Worm (Caenorhabditis elegans): ENCODE measurements around the gene H04D03.7.
A peak's percentile ranks its signal among the peaks of the same experiment; 100 is the strongest.

Gene H04D03.7

DNA sequence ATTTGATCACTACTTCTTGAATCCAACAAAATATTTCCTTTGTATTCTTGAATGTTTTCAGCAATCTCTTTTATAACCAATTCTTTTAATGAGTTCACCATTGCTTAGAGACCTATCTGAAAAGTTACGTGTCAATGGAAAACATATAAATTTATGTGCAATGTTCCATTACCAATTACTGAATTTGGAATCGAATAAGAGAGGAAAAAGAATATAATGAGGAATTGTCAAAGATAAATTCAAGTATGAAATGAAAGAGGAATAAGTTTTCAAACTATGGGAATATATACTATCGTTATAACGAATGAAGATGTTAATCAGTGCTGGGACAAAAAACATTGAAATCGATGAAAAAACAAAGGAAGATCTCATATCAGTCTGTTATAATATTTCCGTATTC is 4.4 kb upstream of the H04D03.7 start, which contains the start of gene H04D03.4:
Gene H04D03.4 (minus strand): TSS at position 101 of the 400 bp plus-strand sequence.
- no peak for TF ChIP-seq mcd-1 (GFP tag; IDR thresholded peaks at IDR 0.05)
- no peak for TF ChIP-seq B0019.2 (GFP tag; conservative IDR thresholded peaks at IDR 0.05)
- no peak for TF ChIP-seq nhr-120 (GFP tag; IDR thresholded peaks at IDR 0.05)
- TF ChIP-seq lir-1 (GFP tag; conservative IDR thresholded peaks at IDR 0.05), result no peak
- no peak for TF ChIP-seq tbp1 (GFP tag; optimal IDR thresholded peaks at IDR 0.05)
- no peak for TF ChIP-seq ceh-91 (GFP tag; IDR thresholded peaks at IDR 0.05)
- TF ChIP-seq madf-8 (GFP tag; conservative IDR thresholded peaks at IDR 0.05), result no peak
- no peak for TF ChIP-seq bed-2 (GFP tag; IDR thresholded peaks at IDR 0.05)
- TF ChIP-seq B0261.1 (tag; optimal IDR thresholded peaks at IDR 0.05), result no peak
- no peak for TF ChIP-seq attf-5 (GFP tag; optimal IDR thresholded peaks at IDR 0.05)
- TF ChIP-seq D2030.7 (GFP tag; IDR thresholded peaks at IDR 0.05), result no peak
- no peak for TF ChIP-seq zim-3 (tag; optimal IDR thresholded peaks at IDR 0.05)
- no peak for TF ChIP-seq sptf-2 (GFP tag; optimal IDR thresholded peaks at IDR 0.05)
- no peak for TF ChIP-seq gei-17 (GFP tag; optimal IDR thresholded peaks at IDR 0.05)

DNA sequence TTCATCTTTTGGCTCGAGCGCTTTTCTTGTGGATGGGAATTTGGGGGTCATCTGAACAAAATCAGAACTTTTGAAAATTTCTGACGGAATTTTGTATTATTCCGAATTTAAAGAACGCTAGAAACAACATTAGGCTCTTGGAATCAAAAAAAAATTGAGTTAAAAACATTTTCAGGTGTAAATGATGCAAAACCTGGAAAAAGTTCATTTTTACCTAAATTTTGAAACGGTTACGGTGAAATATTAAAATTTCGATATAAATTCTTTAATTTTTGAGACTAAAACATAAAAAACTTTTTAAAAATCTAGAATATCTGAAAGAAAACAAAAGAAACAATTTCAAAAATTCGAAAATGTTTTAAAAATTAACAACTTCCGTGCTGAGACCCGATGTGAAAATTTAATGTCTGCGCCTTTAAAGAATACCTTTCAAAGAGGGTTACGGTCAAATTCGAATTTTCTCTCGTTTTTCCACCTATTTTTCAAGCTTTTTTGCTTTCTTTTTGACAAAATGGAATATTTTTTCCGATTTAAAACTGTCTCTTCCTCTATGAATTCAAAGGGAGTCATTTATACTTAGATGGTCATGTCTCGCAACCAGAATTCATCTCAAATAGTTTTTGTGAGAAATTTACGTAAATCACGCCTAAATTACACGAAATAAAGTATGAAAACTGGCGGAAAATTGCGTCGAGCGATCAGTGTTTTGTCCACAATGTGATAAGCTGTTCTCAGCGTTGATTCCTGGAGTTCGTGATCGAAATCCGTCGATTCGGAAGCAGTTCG is 4.1 kb downstream of the H04D03.7 start, which contains the start of the genes H04D03.2 and ecps-2:
Gene H04D03.2 (minus strand): TSS at position 51 of the 786 bp plus-strand sequence.
Gene ecps-2 (plus strand): TSS at position 736 of the 786 bp plus-strand sequence.
- TF ChIP-seq gei-17 (GFP tag; optimal IDR thresholded peaks at IDR 0.05), result no peak
- TF ChIP-seq rcor-1 (GFP tag; IDR thresholded peaks at IDR 0.05), result no peak
- TF ChIP-seq D2030.7 (GFP tag; IDR thresholded peaks at IDR 0.05), result 0 out of 2 replicates have a peak, but pooled peaks have one; percentile 10
- no peak for TF ChIP-seq akir-1 (GFP tag; optimal IDR thresholded peaks at IDR 0.05)
- no peak for TF ChIP-seq K11D2.4 (GFP tag; IDR thresholded peaks at IDR 0.05)
- TF ChIP-seq Y67H2A.10 (GFP tag; conservative IDR thresholded peaks at IDR 0.05), result no peak
- no peak for TF ChIP-seq T26A5.8 (tag; optimal IDR thresholded peaks at IDR 0.05)
- TF ChIP-seq ceh-79 (tag; optimal IDR thresholded peaks at IDR 0.05), result no peak
- no peak for TF ChIP-seq lir-1 (GFP tag; conservative IDR thresholded peaks at IDR 0.05)
- no peak for TF ChIP-seq rpc-1 (optimal IDR thresholded peaks at IDR 0.05)
- no peak for TF ChIP-seq rpc-1 (tag; optimal IDR thresholded peaks at IDR 0.05)
- peak; percentile 82 for TF ChIP-seq F33H1.4 (GFP tag; IDR thresholded peaks at IDR 0.05)
- TF ChIP-seq nfyb-1 (GFP tag; IDR thresholded peaks at IDR 0.05), result no peak
- no peak for TF ChIP-seq hmg-20 (GFP tag; IDR thresholded peaks at IDR 0.05)
- TF ChIP-seq madf-3 (GFP tag; IDR thresholded peaks at IDR 0.05), result no peak
- no peak for TF ChIP-seq Y56A3A.18 (GFP tag; IDR thresholded peaks at IDR 0.05)
- no peak for TF ChIP-seq attf-3 (GFP tag; conservative IDR thresholded peaks at IDR 0.05)
- no peak for TF ChIP-seq tbp1 (GFP tag; optimal IDR thresholded peaks at IDR 0.05)
- no peak for TF ChIP-seq athp-1 (tag; optimal IDR thresholded peaks at IDR 0.05)
- TF ChIP-seq zfh-2 (GFP tag; conservative IDR thresholded peaks at IDR 0.05), result no peak
- TF ChIP-seq somi-1 (GFP tag; optimal IDR thresholded peaks at IDR 0.05), result no peak
- no peak for TF ChIP-seq unc-130 (GFP tag; optimal IDR thresholded peaks at IDR 0.05)
- no peak for TF ChIP-seq lag-1 (GFP tag; IDR thresholded peaks at IDR 0.05)
- TF ChIP-seq bed-2 (GFP tag; IDR thresholded peaks at IDR 0.05), result no peak
- TF ChIP-seq efl-1 (GFP tag; optimal IDR thresholded peaks at IDR 0.05), result peak; percentile 25
- TF ChIP-seq nfya-1 (tag; optimal IDR thresholded peaks at IDR 0.05; ENCODE audit: borderline replicate concordance, insufficient read depth), result no peak
- TF ChIP-seq cebp-1 (GFP tag; IDR thresholded peaks at IDR 0.05), result no peak
- no peak for TF ChIP-seq cebp-1 (tag; optimal IDR thresholded peaks at IDR 0.05)
- TF ChIP-seq ztf-3 (GFP tag; optimal IDR thresholded peaks at IDR 0.05), result no peak
- TF ChIP-seq lsl-1 (GFP tag; optimal IDR thresholded peaks at IDR 0.05), result peak; percentile 82
- no peak for TF ChIP-seq F23B12.7 (tag; optimal IDR thresholded peaks at IDR 0.05; ENCODE audit: insufficient read depth)
- TF ChIP-seq lin-54 (GFP tag; optimal IDR thresholded peaks at IDR 0.05), result peak; percentile 56
- no peak for TF ChIP-seq madf-8 (GFP tag; conservative IDR thresholded peaks at IDR 0.05)
- TF ChIP-seq madf-6 (GFP tag; IDR thresholded peaks at IDR 0.05), result peak; percentile 85
- TF ChIP-seq ets-4 (GFP tag; optimal IDR thresholded peaks at IDR 0.05), result no peak
- peak; percentile 72 for TF ChIP-seq xnd-1 (tag; optimal IDR thresholded peaks at IDR 0.05)

Measured in whole organism, young adult.